ENCODE assay signal across 1 fruit fly cellular context in the genomic region with DNA sequence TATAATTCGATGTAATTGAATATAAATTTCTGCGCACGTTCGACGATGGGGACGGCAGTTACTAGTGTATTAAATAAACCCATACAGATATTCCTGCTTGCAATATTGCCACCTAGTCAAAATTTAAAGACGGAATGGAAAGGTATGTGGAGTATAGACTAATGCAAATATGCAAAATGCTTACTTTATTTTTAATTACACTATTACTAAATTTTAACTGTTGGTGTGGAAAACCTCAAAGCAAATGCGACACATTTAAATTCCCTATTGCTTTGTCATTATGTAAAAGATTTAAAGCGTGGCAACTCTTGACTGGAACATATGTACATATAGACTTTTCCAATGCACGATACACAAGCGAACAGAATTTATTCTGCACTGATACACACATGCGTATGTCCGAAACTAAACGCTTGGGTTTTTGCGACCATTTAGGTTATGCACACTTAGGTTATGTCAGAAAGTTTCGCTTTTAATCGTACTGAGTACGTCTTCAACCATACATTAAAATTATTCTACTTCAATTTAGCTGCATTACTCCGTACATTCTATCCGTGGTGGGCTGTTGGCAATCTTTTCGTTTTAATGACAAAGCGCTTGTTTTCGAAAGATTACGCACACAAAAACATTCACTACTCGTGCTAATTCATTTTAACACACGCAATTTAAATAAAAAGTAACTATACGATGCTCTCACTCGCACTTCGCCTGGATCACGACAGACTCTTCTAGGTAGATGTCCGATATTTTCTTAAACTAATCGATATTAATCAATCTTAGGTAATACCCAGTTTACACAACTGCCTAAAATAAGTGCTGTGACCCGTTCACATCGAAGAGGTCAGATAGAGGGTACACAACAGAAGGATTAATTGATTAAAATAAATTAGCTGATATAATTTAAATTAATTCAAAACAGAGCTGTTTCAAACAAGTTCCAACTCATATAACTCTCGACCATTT.
A peak's percentile ranks its signal among the peaks of the same experiment; 100 is the strongest.
TF ChIP-seq lines count a peak whose summit lies in the region.

A gene (minus strand): TSS at position 725 of the 963 bp plus-strand sequence.

TF ChIP-seq in whole organism, embryonic, 481 proteins besides CTCF, POLR2A, EP300 and RAD21 (continued from another document):
- peak; percentile 11 for TF ChIP-seq CG8359 (GFP tag; optimal IDR thresholded peaks at IDR 0.05; lab: Kevin White, UChicago; ENCODE audit: borderline replicate concordance)
- TF ChIP-seq CG42726 (GFP tag; IDR thresholded peaks at IDR 0.05; lab: Robert Waterston, UW; ENCODE audit: partially characterized antibody) = no peak; the same call in 1 of the 2 replicates
- peak in 2 of 3 experiments; percentile 77 to 84 for TF ChIP-seq lola (GFP tag; optimal IDR thresholded peaks at IDR 0.05; lab: Kevin White, UChicago)
- TF ChIP-seq NfI (GFP tag; optimal IDR thresholded peaks at IDR 0.05; lab: Kevin White, UChicago) = no peak
- TF ChIP-seq HHEX (GFP tag; optimal IDR thresholded peaks at IDR 0.05; lab: Kevin White, UChicago) = no peak
- TF ChIP-seq lab (GFP tag; optimal IDR thresholded peaks at IDR 0.05; lab: Kevin White, UChicago) = no peak
- peak; percentile 74 to 78 for TF ChIP-seq dpn (GFP tag; optimal IDR thresholded peaks at IDR 0.05; lab: Kevin White, UChicago)
- peak; percentile 89 for TF ChIP-seq B-H2 (GFP tag; optimal IDR thresholded peaks at IDR 0.05; lab: Kevin White, UChicago)
- no peak for TF ChIP-seq sens-2 (GFP tag; IDR thresholded peaks at IDR 0.05; lab: Robert Waterston, UW)
- no peak for TF ChIP-seq CG2678 (tag; optimal IDR thresholded peaks at IDR 0.05; lab: Kevin White, UChicago)
- TF ChIP-seq dati (GFP tag; IDR thresholded peaks at IDR 0.05; lab: Robert Waterston, UW) = no peak
- TF ChIP-seq CG15073 (GFP tag; optimal IDR thresholded peaks at IDR 0.05; lab: Kevin White, UChicago) = no peak
- TF ChIP-seq ERR (GFP tag; optimal IDR thresholded peaks at IDR 0.05; lab: Kevin White, UChicago) = peak; percentile 92
- peak; percentile 83 for TF ChIP-seq CG1602 (GFP tag; optimal IDR thresholded peaks at IDR 0.05; lab: Kevin White, UChicago)
- no peak for TF ChIP-seq salm (tag; optimal IDR thresholded peaks at IDR 0.05; lab: Kevin White, UChicago)
- TF ChIP-seq klu (GFP tag; IDR thresholded peaks at IDR 0.05; lab: Robert Waterston, UW) = no peak
- TF ChIP-seq CG6791 (GFP tag; IDR thresholded peaks at IDR 0.05; lab: Robert Waterston, UW; ENCODE audit: partially characterized antibody) = peak; percentile 77; the same call in 2 of the 3 replicates
- no peak for TF ChIP-seq CG7839 (tag; optimal IDR thresholded peaks at IDR 0.05; lab: Kevin White, UChicago)
- TF ChIP-seq Bdp1 (GFP tag; optimal IDR thresholded peaks at IDR 0.05; lab: Kevin White, UChicago) = no peak
- peak; percentile 76 for TF ChIP-seq CG12299 (tag; optimal IDR thresholded peaks at IDR 0.05; lab: Kevin White, UChicago)
- peak; percentile 63 for TF ChIP-seq unc-4 (GFP tag; IDR thresholded peaks at IDR 0.05; lab: Robert Waterston, UW; ENCODE audit: partially characterized antibody)
- no peak; the same call in 1 of the 2 replicates for TF ChIP-seq CG10366 (GFP tag; IDR thresholded peaks at IDR 0.05; lab: Robert Waterston, UW)
